Fruit fly (Drosophila melanogaster) whole organism, embryonic: ENCODE data around the gene CG32161.
A peak's percentile ranks its signal among the peaks of the same experiment; 100 is the strongest.

Source experiments
- Bgb ChIP-seq: fragments of 200-800 bp; sonication (Bioruptor generic); IDR thresholded peaks from 2 replicates; pipeline ENCODE4 v1.3.6; 2022; ENCODE audit warnings: missing biosample characterization, missing genetic modification characterization; ENCODE audit not compliant: partially characterized antibody
- Bteb2 ChIP-seq: fragments of 200-800 bp; sonication (Bioruptor generic); optimal IDR thresholded peaks from 2 replicates; lab custom pipeline; 2016; ENCODE audit warnings: missing biosample characterization, missing genetic modification characterization
- CG10366 ChIP-seq: fragments of 200-800 bp; sonication (Bioruptor generic); IDR thresholded peaks from 2 replicates; pipeline ENCODE4 v1.3.6; 2022; ENCODE audit warnings: missing biosample characterization, missing genetic modification characterization
- CG10959 ChIP-seq: fragments of 200-800 bp; sonication (Bioruptor generic); IDR thresholded peaks from 2 replicates; pipeline ENCODE4 v1.3.6; 2022; ENCODE audit warnings: missing biosample characterization, missing genetic modification characterization
- CG11085 ChIP-seq: fragments of 200-800 bp; sonication (Bioruptor generic); IDR thresholded peaks from 2 replicates; pipeline ENCODE4 v1.3.6; 2022; ENCODE audit warnings: missing biosample characterization, missing genetic modification characterization
- CG12155 ChIP-seq: fragments of 200-800 bp; sonication (Bioruptor generic); optimal IDR thresholded peaks from 3 replicates; lab custom pipeline; 2016; ENCODE audit warnings: missing biosample characterization, missing genetic modification characterization
- CG13775 ChIP-seq: fragments of 200-800 bp; sonication (Bioruptor generic); optimal IDR thresholded peaks from 3 replicates; lab custom pipeline; 2017; ENCODE audit warnings: missing biosample characterization, mild to moderate bottlenecking, missing genetic modification characterization
- CG14441 ChIP-seq: fragments of 200-800 bp; sonication (Bioruptor generic); IDR thresholded peaks from 2 replicates; pipeline ENCODE4 v1.3.6; 2022; ENCODE audit warnings: missing biosample characterization, missing genetic modification characterization
- CG15514 ChIP-seq: fragments of 200-800 bp; sonication (Bioruptor generic); optimal IDR thresholded peaks from 3 replicates; lab custom pipeline; 2017; ENCODE audit warnings: missing biosample characterization, missing genetic modification characterization, mild to moderate bottlenecking, moderate library complexity, missing genetic modification reagents
- CG17612 ChIP-seq: fragments of 200-800 bp; sonication (Bioruptor generic); IDR thresholded peaks from 2 replicates; pipeline ENCODE4 v1.3.6; 2022; ENCODE audit warnings: missing biosample characterization, missing genetic modification characterization
- CG33557 ChIP-seq: fragments of 200-800 bp; sonication (Bioruptor generic); optimal IDR thresholded peaks from 2 replicates; lab custom pipeline; 2019; ENCODE audit warnings: missing biosample characterization, mild to moderate bottlenecking, missing genetic modification characterization, moderate library complexity
- CG34224 ChIP-seq: fragments of 200-800 bp; sonication (Bioruptor generic); IDR thresholded peaks from 3 replicates; pipeline ENCODE4 v1.3.6; 2022; ENCODE audit warnings: missing biosample characterization, missing genetic modification characterization; ENCODE audit not compliant: partially characterized antibody
- CG3726 ChIP-seq: fragments of 200-800 bp; sonication (Bioruptor generic); IDR thresholded peaks from 3 replicates; pipeline ENCODE4, ENCODE4 v1.3.6; 2022; ENCODE audit warnings: missing biosample characterization, missing genetic modification characterization
- CG4360 ChIP-seq: fragments of 200-800 bp; sonication (Bioruptor generic); IDR thresholded peaks from 2 replicates; pipeline ENCODE4 v1.3.6; 2022; ENCODE audit warnings: missing biosample characterization, missing genetic modification characterization
- CG4617 ChIP-seq: fragments of 200-800 bp; sonication (Bioruptor generic); optimal IDR thresholded peaks from 3 replicates; lab custom pipeline; 2016; ENCODE audit warnings: missing biosample characterization, missing genetic modification characterization, borderline replicate concordance
- CG7839 ChIP-seq: fragments of 200-800 bp; sonication (Bioruptor generic); optimal IDR thresholded peaks from 3 replicates; lab custom pipeline; 2018; ENCODE audit warnings: missing biosample characterization, mild to moderate bottlenecking, missing genetic modification characterization, moderate library complexity
- CG7963 ChIP-seq: fragments of 200-800 bp; sonication (Bioruptor generic); IDR thresholded peaks from 3 replicates; pipeline ENCODE4 v1.3.6; 2022; ENCODE audit warnings: missing biosample characterization, missing genetic modification characterization; ENCODE audit not compliant: partially characterized antibody
- CG8089 ChIP-seq: fragments of 200-800 bp; sonication (Bioruptor generic); optimal IDR thresholded peaks from 3 replicates; lab custom pipeline; 2016; ENCODE audit warnings: missing biosample characterization, missing genetic modification characterization
- CG8388 ChIP-seq: fragments of 200-800 bp; sonication (Bioruptor generic); optimal IDR thresholded peaks from 2 replicates; lab custom pipeline; 2019; ENCODE audit warnings: missing biosample characterization, mild to moderate bottlenecking, missing genetic modification characterization, moderate library complexity
- CG9797 ChIP-seq: fragments of 200-800 bp; sonication (Bioruptor generic); optimal IDR thresholded peaks from 3 replicates; lab custom pipeline; 2018; ENCODE audit warnings: missing biosample characterization, mild to moderate bottlenecking, missing genetic modification characterization
- Dad ChIP-seq: fragments of 200-800 bp; sonication (Bioruptor generic); optimal IDR thresholded peaks from 3 replicates; lab custom pipeline; 2016; ENCODE audit warnings: missing biosample characterization, missing genetic modification characterization
- Dfd ChIP-seq, 2 experiments: fragments of >200 bp; optimal IDR thresholded peaks; 2 replicates each; lab custom pipeline; 2017; ENCODE audit warnings: missing biosample characterization in 2 of 2, missing genetic modification characterization in 2 of 2
- Med ChIP-seq: fragments of 200-800 bp; sonication (Bioruptor generic); peaks from one replicate; lab custom pipeline; 2016; ENCODE audit warnings: missing biosample characterization, missing genetic modification characterization, mild to moderate bottlenecking, inconsistent platforms, moderate library complexity
- Mrtf ChIP-seq: fragments of 200-800 bp; sonication (Bioruptor generic); IDR thresholded peaks from 3 replicates; pipeline ENCODE4 v1.3.6; 2022; ENCODE audit warnings: missing biosample characterization, missing genetic modification characterization
- Nf-YB ChIP-seq: fragments of 200-800 bp; sonication (Bioruptor generic); optimal IDR thresholded peaks from 3 replicates; lab custom pipeline; 2019; ENCODE audit warnings: missing biosample characterization, mild to moderate bottlenecking, missing genetic modification characterization, moderate library complexity
- Sin3A ChIP-seq: fragments of >200 bp; optimal IDR thresholded peaks from 2 replicates; lab custom pipeline; 2018
- Stat92E ChIP-seq, 3 experiments: fragments of >200 bp in 2 of 3; fragments of 200-800 bp in 1 of 3; sonication (Bioruptor generic) in 1 of 3; optimal IDR thresholded peaks; 2 replicates each; lab custom pipeline; 2017 to 2019; ENCODE audit warnings: missing biosample characterization in 3 of 3, missing genetic modification characterization in 3 of 3, mild to moderate bottlenecking in 1 of 3, moderate library complexity in 1 of 3
- btn ChIP-seq: fragments of 200-800 bp; sonication (Bioruptor generic); optimal IDR thresholded peaks from 2 replicates; lab custom pipeline; 2016; ENCODE audit warnings: missing biosample characterization, missing genetic modification characterization
- cas ChIP-seq: fragments of 200-800 bp; sonication (Bioruptor generic); IDR thresholded peaks from 2 replicates; pipeline ENCODE4 v1.3.6; 2022; ENCODE audit warnings: missing biosample characterization, missing genetic modification characterization
- chm ChIP-seq: fragments of 200-800 bp; sonication (Bioruptor generic); IDR thresholded peaks from 2 replicates; pipeline ENCODE4 v1.3.6; 2022; ENCODE audit warnings: missing biosample characterization, missing genetic modification characterization
- croc ChIP-seq: fragments of 200-800 bp; sonication (Bioruptor generic); conservative IDR thresholded peaks from 3 replicates; pipeline ENCODE4 v1.3.6; 2022; ENCODE audit warnings: missing biosample characterization, missing genetic modification characterization
- en ChIP-seq: fragments of 200-800 bp; sonication (Bioruptor generic); optimal IDR thresholded peaks from 2 replicates; lab custom pipeline; 2016; ENCODE audit warnings: missing biosample characterization, missing genetic modification characterization
- ftz-f1 ChIP-seq: fragments of 200-800 bp; sonication (Bioruptor generic); optimal IDR thresholded peaks from 2 replicates; lab custom pipeline; 2016; ENCODE audit warnings: missing biosample characterization, missing genetic modification characterization
- gfzf ChIP-seq: fragments of 200-800 bp; sonication (Bioruptor generic); optimal IDR thresholded peaks from 2 replicates; lab custom pipeline; 2016; ENCODE audit warnings: missing biosample characterization, mild to moderate bottlenecking, missing genetic modification characterization, moderate library complexity
- grau ChIP-seq: fragments of 200-800 bp; optimal IDR thresholded peaks from 3 replicates; lab custom pipeline; 2019; ENCODE audit warnings: missing biosample characterization, mild to moderate bottlenecking, missing genetic modification characterization, moderate library complexity
- hb ChIP-seq: fragments of 200-800 bp; sonication (Bioruptor generic); IDR thresholded peaks from 3 replicates; pipeline ENCODE4 v1.3.6; 2022; ENCODE audit warnings: missing biosample characterization, missing genetic modification characterization; ENCODE audit not compliant: partially characterized antibody
- insv ChIP-seq, 2 experiments: fragments of 200-800 bp; sonication (Bioruptor generic); optimal IDR thresholded peaks; 3 replicates each; lab custom pipeline; 2016 to 2018; ENCODE audit warnings: missing biosample characterization in 2 of 2, missing genetic modification characterization in 2 of 2
- kah ChIP-seq: fragments of 200-800 bp; sonication (Bioruptor generic); optimal IDR thresholded peaks from 2 replicates; lab custom pipeline; 2018; ENCODE audit warnings: missing biosample characterization, mild to moderate bottlenecking, missing genetic modification characterization
- kay ChIP-seq: fragments of 200-800 bp; sonication (Bioruptor generic); optimal IDR thresholded peaks from 2 replicates; lab custom pipeline; 2016; ENCODE audit warnings: missing biosample characterization, missing genetic modification characterization
- klu ChIP-seq: fragments of 200-800 bp; sonication (Bioruptor generic); IDR thresholded peaks from 2 replicates; pipeline ENCODE4 v1.3.6; 2022; ENCODE audit warnings: missing biosample characterization, missing genetic modification characterization
- maf-S ChIP-seq: fragments of 200-800 bp; sonication (Bioruptor generic); optimal IDR thresholded peaks from 2 replicates; lab custom pipeline; 2016; ENCODE audit warnings: missing biosample characterization, missing genetic modification characterization
- nau ChIP-seq: fragments of 200-800 bp; sonication (Bioruptor generic); optimal IDR thresholded peaks from 3 replicates; lab custom pipeline; 2017; ENCODE audit warnings: missing biosample characterization, mild to moderate bottlenecking, missing genetic modification characterization, missing genetic modification reagents
- odd ChIP-seq: fragments of 200-800 bp; sonication (Bioruptor generic); optimal IDR thresholded peaks from 2 replicates; lab custom pipeline; 2017; ENCODE audit warnings: missing biosample characterization, mild to moderate bottlenecking, missing genetic modification characterization
- onecut ChIP-seq: fragments of 200-800 bp; sonication (Bioruptor generic); IDR thresholded peaks from 2 replicates; pipeline ENCODE4 v1.3.6; 2022; ENCODE audit warnings: missing biosample characterization, missing genetic modification characterization
- pnt ChIP-seq: fragments of 200-800 bp; sonication (Bioruptor generic); optimal IDR thresholded peaks from 3 replicates; lab custom pipeline; 2016; ENCODE audit warnings: missing biosample characterization, missing genetic modification characterization
- rib ChIP-seq: fragments of 200-800 bp; sonication (Bioruptor generic); IDR thresholded peaks from 2 replicates; pipeline ENCODE4 v1.3.6; 2022; ENCODE audit warnings: missing biosample characterization, missing genetic modification characterization
- ro ChIP-seq: fragments of 200-800 bp; sonication (Bioruptor generic); IDR thresholded peaks from 2 replicates; pipeline ENCODE4 v1.3.6; 2022; ENCODE audit warnings: missing biosample characterization, missing genetic modification characterization
- sim ChIP-seq: fragments of 200-800 bp; sonication (Bioruptor generic); IDR thresholded peaks from 2 replicates; pipeline ENCODE4 v1.3.6; 2022; ENCODE audit warnings: missing biosample characterization, missing genetic modification characterization
- trh ChIP-seq: fragments of 200-800 bp; sonication (Bioruptor generic); optimal IDR thresholded peaks from 2 replicates; lab custom pipeline; 2016; ENCODE audit warnings: missing biosample characterization, missing genetic modification characterization
- vfl ChIP-seq: fragments of 200-800 bp; sonication (Bioruptor generic); optimal IDR thresholded peaks from 2 replicates; lab custom pipeline; 2016; ENCODE audit warnings: missing biosample characterization, missing genetic modification characterization
- zf30C ChIP-seq: fragments of 200-800 bp; sonication (Bioruptor generic); optimal IDR thresholded peaks from 3 replicates; lab custom pipeline; 2018; ENCODE audit warnings: missing biosample characterization, mild to moderate bottlenecking, missing genetic modification characterization
- zfh1 ChIP-seq: fragments of 200-800 bp; sonication (Bioruptor generic); IDR thresholded peaks from 3 replicates; pipeline ENCODE4 v1.3.6; 2022; ENCODE audit warnings: missing biosample characterization, missing genetic modification characterization

Gene CG32161

dm6 chr3L:16842087-16842567, 3.9 kb upstream of the CG32161 start, which contains the start of gene TSG101 (continued):
- TF ChIP-seq Dfd (GFP tag; optimal IDR thresholded peaks at IDR 0.05; lab: Kevin White, UChicago) (no peak), pnt (GFP tag; lab: Kevin White, UChicago) (no peak), Dad (GFP tag; lab: Kevin White, UChicago) (no peak), CG11085 (GFP tag; lab: Robert Waterston, UW) (no peak), chm (GFP tag; lab: Robert Waterston, UW) (no peak), CG8089 (no peak), trh (GFP tag; lab: Kevin White, UChicago) (no peak), grau (tag; lab: Kevin White, UChicago) (peak; percentile 10), CG4617 (GFP tag; lab: Kevin White, UChicago) (peak; percentile 66), cas (GFP tag; lab: Robert Waterston, UW) (no peak), en (GFP tag; lab: Kevin White, UChicago) (no peak), CG14441 (GFP tag; lab: Robert Waterston, UW) (no peak), CG10959 (GFP tag; lab: Robert Waterston, UW) (no peak), btn (GFP tag; lab: Kevin White, UChicago) (no peak), CG34224 (GFP tag; lab: Robert Waterston, UW) (no peak), maf-S (GFP tag; lab: Kevin White, UChicago) (no peak), kay (GFP tag; lab: Kevin White, UChicago) (peak; percentile 58), hb (no peak), CG12155 (GFP tag; lab: Kevin White, UChicago) (no peak), CG9797 (GFP tag; lab: Kevin White, UChicago) (peak; percentile 79), Nf-YB (GFP tag; lab: Kevin White, UChicago) (no peak), gfzf (GFP tag; lab: Kevin White, UChicago) (peak; percentile 92), rib (GFP tag; lab: Robert Waterston, UW) (no peak), CG17612 (no peak), CG3726 (GFP tag; lab: Robert Waterston, UW) (no peak), CG33557 (no peak), croc (GFP tag; lab: Robert Waterston, UW) (no peak), CG7963 (GFP tag; lab: Robert Waterston, UW) (no peak), ftz-f1 (GFP tag; lab: Kevin White, UChicago) (no peak), insv (GFP tag; optimal IDR thresholded peaks at IDR 0.05; lab: Kevin White, UChicago) (no peak), CG13775 (GFP tag; lab: Kevin White, UChicago) (no peak), Bgb (0 out of 2 replicates have a peak, but pooled peaks have one; percentile 26), CG7839 (tag; lab: Kevin White, UChicago) (no peak), zf30C (GFP tag; lab: Kevin White, UChicago) (no peak), onecut (GFP tag; lab: Robert Waterston, UW) (no peak), Med (GFP tag; lab: Kevin White, UChicago) (peak; percentile 41), CG10366 (GFP tag; lab: Robert Waterston, UW) (no peak), sim (GFP tag; lab: Robert Waterston, UW) (no peak), kah (GFP tag; lab: Kevin White, UChicago) (no peak), odd (GFP tag; lab: Kevin White, UChicago) (no peak), klu (GFP tag; lab: Robert Waterston, UW) (no peak), ro (no peak), nau (GFP tag; lab: Kevin White, UChicago) (no peak), Stat92E (GFP tag; optimal IDR thresholded peaks at IDR 0.05; lab: Kevin White, UChicago) (no peak), CG15514 (peak; percentile 43), CG8388 (no peak), Bteb2 (GFP tag; lab: Kevin White, UChicago) (no peak), Mrtf (no peak), zfh1 (GFP tag; lab: Robert Waterston, UW) (no peak), vfl (GFP tag; lab: Kevin White, UChicago) (no peak), CG4360 (GFP tag; lab: Robert Waterston, UW) (no peak; the same call in 1 of the 2 replicates), Sin3A (peak; percentile 19)
